Fruit fly (Drosophila melanogaster) whole organism, adult: Measurements from ENCODE around the gene Pif1.

ENCODE experiments used
- CG1620 ChIP-seq: fragments of 200-800 bp; sonication (Bioruptor generic); optimal IDR thresholded peaks from 2 replicates; lab custom pipeline; 2016; ENCODE audit warnings: missing biosample characterization, missing genetic modification characterization
- CG7045 ChIP-seq: fragments of 200-800 bp; sonication (Bioruptor generic); optimal IDR thresholded peaks from 2 replicates; lab custom pipeline; 2017; ENCODE audit warnings: missing biosample characterization, mild to moderate bottlenecking, missing genetic modification characterization
- CG7101 ChIP-seq: fragments of 200-800 bp; sonication (Bioruptor generic); optimal IDR thresholded peaks from 2 replicates; lab custom pipeline; 2018; ENCODE audit warnings: missing biosample characterization, mild to moderate bottlenecking, missing genetic modification characterization, moderate library complexity
- Clk ChIP-seq: fragments of 200-800 bp; sonication (Bioruptor generic); optimal IDR thresholded peaks from 2 replicates; lab custom pipeline; 2017; ENCODE audit warnings: missing biosample characterization, missing genetic modification characterization
- Crg-1 ChIP-seq: fragments of 200-800 bp; sonication (Bioruptor generic); optimal IDR thresholded peaks from 2 replicates; lab custom pipeline; 2016; ENCODE audit warnings: missing biosample characterization, missing genetic modification characterization
- cic ChIP-seq: fragments of 200-800 bp; sonication (Bioruptor generic); optimal IDR thresholded peaks from 2 replicates; lab custom pipeline; 2017; ENCODE audit warnings: missing biosample characterization, mild to moderate bottlenecking, missing genetic modification characterization, moderate library complexity
- cnc ChIP-seq, 2 experiments: fragments of >200 bp; optimal IDR thresholded peaks; 2 replicates each; lab custom pipeline; 2017
- kay ChIP-seq: fragments of 200-800 bp; sonication (Bioruptor generic); peaks from one replicate; lab custom pipeline; 2016; ENCODE audit warnings: missing biosample characterization, missing genetic modification characterization, borderline replicate concordance
- pad ChIP-seq: fragments of 200-800 bp; sonication (Bioruptor generic); optimal IDR thresholded peaks from 3 replicates; lab custom pipeline; 2017; ENCODE audit warnings: missing biosample characterization, missing genetic modification characterization, mild to moderate bottlenecking, moderate library complexity, missing genetic modification reagents

dm6 chr2L:3417613-3418012 is 52.2 kb downstream of the Pif1 start:
- TF ChIP-seq CG7045 (GFP tag; lab: Kevin White, UChicago) (no peak), Crg-1 (no peak), kay (GFP tag; lab: Kevin White, UChicago) (no peak), Clk (GFP tag; lab: Kevin White, UChicago) (no peak), CG7101 (tag; lab: Kevin White, UChicago) (no peak), cic (GFP tag; lab: Kevin White, UChicago) (no peak), CG1620 (GFP tag; lab: Kevin White, UChicago) (no peak), pad (GFP tag; lab: Kevin White, UChicago) (no peak), cnc (optimal IDR thresholded peaks at IDR 0.05; lab: Kevin White, UChicago) (no peak)
